Worm (Caenorhabditis elegans) whole organism, L4/young adult: ENCODE results near the gene pqe-1.

Experiments used
- W03F9.2 ChIP-seq: fragments of 150-350 bp; optimal IDR thresholded peaks from 2 replicates; lab custom pipeline; 2014; ENCODE audit warnings: missing biosample characterization, missing genetic modification characterization
- dao-5 ChIP-seq: sonication (generic microtip); optimal IDR thresholded peaks from 2 replicates; lab custom pipeline; 2016; ENCODE audit warnings: missing genotype, missing genetic modification characterization, moderate library complexity, missing compliant biosample characterization
- him-1 ChIP-seq: sonication (generic microtip); optimal IDR thresholded peaks from 2 replicates; lab custom pipeline; 2016; ENCODE audit warnings: missing genotype, missing genetic modification reagents, missing genetic modification characterization, missing compliant biosample characterization

ce11 chrIII:5326323-5326722, 15.3 kb downstream of the pqe-1 start, which contains the start of gene sorf-2:
- no peak for TF ChIP-seq him-1 (tag; lab: Kevin White, UChicago)
- no peak for TF ChIP-seq dao-5 (tag; lab: Kevin White, UChicago)
- TF ChIP-seq W03F9.2 (tag; lab: Kevin White, UChicago): no peak
